Worm (Caenorhabditis elegans): ENCODE results near the gene glb-30.

Gene glb-30

ce11 chrIII:1661031-1661430 lies 7.4 kb downstream of the glb-30 start (continued):
- TF ChIP-seq lin-39 (tag; optimal IDR thresholded peaks at IDR 0.05): no peak

DNA sequence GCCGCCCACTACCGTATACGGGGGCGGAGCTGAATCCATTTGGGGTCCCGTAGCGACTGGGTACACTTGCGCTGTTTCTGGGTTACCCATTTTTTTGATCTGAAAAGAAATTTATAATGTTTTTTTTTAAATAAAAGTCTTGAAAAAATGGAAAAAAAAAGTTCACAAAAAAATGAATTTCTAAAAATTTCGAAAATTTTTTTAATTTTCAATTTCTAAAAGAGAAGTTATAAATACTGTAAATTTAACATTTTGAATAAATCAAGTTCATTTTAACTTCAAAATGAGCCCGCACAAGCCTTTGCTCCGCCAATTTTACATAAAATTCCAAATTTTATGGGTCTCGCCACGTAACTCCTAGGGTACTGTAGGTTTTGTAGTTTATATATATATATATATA lies 8.7 kb downstream of the glb-30 start, which contains the start of gene Y22D7AL.15:
Gene Y22D7AL.15, minus strand, starts transcription at position 101 of the 400 bp plus-strand sequence.
- no peak for TF ChIP-seq lin-15B (tag; optimal IDR thresholded peaks at IDR 0.05)
- TF ChIP-seq daf-12 (tag; optimal IDR thresholded peaks at IDR 0.05): no peak
- no peak for TF ChIP-seq nhr-28 (tag; optimal IDR thresholded peaks at IDR 0.05)
- TF ChIP-seq ztf-4 (tag; optimal IDR thresholded peaks at IDR 0.05): no peak
- no peak for TF ChIP-seq mml-1 (tag; optimal IDR thresholded peaks at IDR 0.05)

DNA sequence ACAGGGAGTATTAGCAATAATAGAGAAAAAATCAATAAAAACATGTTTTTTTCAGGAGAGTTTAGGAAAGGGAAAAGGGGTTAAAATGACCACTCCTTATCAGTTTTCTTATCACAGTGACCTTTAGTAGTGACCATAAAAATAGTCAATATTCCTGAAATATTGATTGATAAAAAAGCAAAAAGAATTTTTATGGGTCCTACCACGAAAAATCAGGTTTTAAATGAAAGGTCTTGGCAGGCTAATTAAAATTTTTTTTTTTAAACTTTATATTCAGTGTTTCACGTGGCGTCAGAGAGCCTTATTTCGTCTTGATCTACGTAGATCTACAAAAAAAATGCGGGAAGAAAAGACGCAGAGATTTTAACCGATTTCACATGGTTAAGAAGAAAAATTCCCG lies 11.0 kb downstream of the glb-30 start, which contains the start of gene cht-4:
Gene cht-4, minus strand, starts transcription at position 101 of the 400 bp plus-strand sequence.
- TF ChIP-seq tbx-2 (tag; optimal IDR thresholded peaks at IDR 0.05): no peak
- no peak for TF ChIP-seq ceh-82 (tag; optimal IDR thresholded peaks at IDR 0.05)
- no peak for TF ChIP-seq R02D3.7 (tag; optimal IDR thresholded peaks at IDR 0.05)
- no peak for TF ChIP-seq nhr-76 (tag; optimal IDR thresholded peaks at IDR 0.05)
- TF ChIP-seq elt-1 (tag; optimal IDR thresholded peaks at IDR 0.05): no peak
- TF ChIP-seq lin-39 (tag; optimal IDR thresholded peaks at IDR 0.05): no peak
- no peak for TF ChIP-seq jun-1 (tag; optimal IDR thresholded peaks at IDR 0.05)
- no peak for TF ChIP-seq nhr-77 (tag; optimal IDR thresholded peaks at IDR 0.05)
- TF ChIP-seq egl-5 (tag; optimal IDR thresholded peaks at IDR 0.05): no peak
- no peak for TF ChIP-seq ceh-9 (tag; optimal IDR thresholded peaks at IDR 0.05)
- TF ChIP-seq elt-2 (tag; optimal IDR thresholded peaks at IDR 0.05): no peak
- no peak for TF ChIP-seq mml-1 (tag; optimal IDR thresholded peaks at IDR 0.05)
- TF ChIP-seq mdl-1 (tag; optimal IDR thresholded peaks at IDR 0.05): no peak
- TF ChIP-seq eor-1 (tag; optimal IDR thresholded peaks at IDR 0.05): no peak
- TF ChIP-seq hmg-11 (tag; optimal IDR thresholded peaks at IDR 0.05): no peak
- TF ChIP-seq elt-3 (tag; optimal IDR thresholded peaks at IDR 0.05): no peak
- no peak for TF ChIP-seq nhr-67 (tag; optimal IDR thresholded peaks at IDR 0.05)
- TF ChIP-seq fos-1 (tag; optimal IDR thresholded peaks at IDR 0.05): no peak
- no peak for TF ChIP-seq nhr-28 (tag; optimal IDR thresholded peaks at IDR 0.05)

DNA sequence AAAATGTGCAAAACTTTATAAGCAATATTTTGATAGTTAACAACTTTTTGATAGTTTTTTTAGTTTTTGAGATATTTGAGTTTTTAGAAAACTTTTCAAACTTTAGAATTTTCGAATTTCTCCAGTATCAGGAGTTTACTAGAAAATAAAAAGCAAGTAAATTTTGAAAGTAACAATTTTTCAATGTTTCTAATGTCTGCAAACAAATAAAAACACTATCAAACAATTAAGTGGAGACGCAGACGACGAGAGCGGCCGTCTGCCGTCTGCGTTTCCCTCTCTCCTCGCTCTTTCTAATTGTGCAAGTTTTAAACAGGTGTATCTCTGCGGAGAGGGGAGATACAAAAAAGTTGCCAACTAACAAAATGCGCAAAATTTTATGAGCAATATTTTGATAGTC lies 15.5 kb downstream of the glb-30 start:
- TF ChIP-seq lsy-12 (tag; optimal IDR thresholded peaks at IDR 0.05) (no peak), nhr-25 (tag; optimal IDR thresholded peaks at IDR 0.05) (no peak), nhr-76 (tag; optimal IDR thresholded peaks at IDR 0.05) (no peak), aly-2 (tag; optimal IDR thresholded peaks at IDR 0.05) (no peak), elt-2 (tag; optimal IDR thresholded peaks at IDR 0.05) (no peak), nhr-12 (tag; optimal IDR thresholded peaks at IDR 0.05) (no peak), R02D3.7 (tag; optimal IDR thresholded peaks at IDR 0.05) (no peak)

DNA sequence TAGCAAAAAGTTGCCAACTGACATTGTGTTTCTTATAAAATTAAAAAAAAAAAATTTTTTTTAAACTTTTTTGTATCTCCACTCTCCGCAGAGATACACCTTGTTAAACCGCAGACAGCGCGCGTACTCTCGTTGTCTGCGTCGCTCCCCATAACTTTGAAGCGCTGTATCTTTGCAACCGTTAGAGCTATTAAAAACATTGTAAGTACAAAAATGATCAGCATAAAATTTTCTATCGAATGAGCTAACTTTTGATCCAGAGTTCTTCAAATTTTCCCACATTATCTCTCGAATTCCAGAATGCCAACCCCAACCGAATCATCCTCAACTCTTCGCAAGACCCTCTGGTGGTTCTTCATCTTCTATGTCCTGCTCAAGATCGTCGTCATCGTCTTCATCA lies 16.2 kb downstream of the glb-30 start, which contains the start of gene Y22D7AL.1:
Gene Y22D7AL.1, plus strand, starts transcription at position 301 of the 400 bp plus-strand sequence.
- TF ChIP-seq tbx-2 (tag; optimal IDR thresholded peaks at IDR 0.05) (no peak), ceh-9 (tag; optimal IDR thresholded peaks at IDR 0.05) (no peak), daf-12 (tag; optimal IDR thresholded peaks at IDR 0.05) (no peak), nhr-25 (tag; optimal IDR thresholded peaks at IDR 0.05) (no peak), zag-1 (tag; optimal IDR thresholded peaks at IDR 0.05) (no peak)

DNA sequence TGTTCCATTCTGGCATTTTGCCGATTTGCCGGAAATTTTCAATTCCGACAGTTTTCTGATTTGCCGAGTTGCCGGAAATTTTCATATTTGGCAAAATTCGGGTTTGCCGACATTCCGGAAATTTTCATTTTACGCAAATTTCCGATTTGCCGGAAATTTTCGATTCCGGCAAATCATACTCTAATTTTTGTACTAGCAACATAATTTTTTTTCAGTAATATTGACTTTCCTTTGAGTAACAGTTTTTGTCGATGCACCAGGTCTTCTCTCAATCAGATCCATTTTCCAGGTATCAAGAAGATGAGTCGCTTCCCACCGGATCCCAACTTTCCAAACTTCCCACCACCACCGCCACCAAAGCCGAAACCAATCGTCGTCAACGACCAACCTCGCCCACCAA lies 27.3 kb downstream of the glb-30 start, which contains the start of gene Y22D7AL.3:
Gene Y22D7AL.3, plus strand, starts transcription at position 301 of the 400 bp plus-strand sequence.
- no peak for TF ChIP-seq ceh-16 (tag; optimal IDR thresholded peaks at IDR 0.05)
- TF ChIP-seq jun-1 (tag; optimal IDR thresholded peaks at IDR 0.05): no peak
- TF ChIP-seq nhr-76 (tag; optimal IDR thresholded peaks at IDR 0.05): no peak
- no peak for TF ChIP-seq nhr-67 (tag; optimal IDR thresholded peaks at IDR 0.05)
- no peak for TF ChIP-seq ceh-9 (tag; optimal IDR thresholded peaks at IDR 0.05)
- no peak for TF ChIP-seq unc-62 (GFP tag; optimal IDR thresholded peaks at IDR 0.05)
- TF ChIP-seq nhr-77 (tag; optimal IDR thresholded peaks at IDR 0.05): no peak
- TF ChIP-seq elt-2 (tag; optimal IDR thresholded peaks at IDR 0.05): no peak
- no peak for TF ChIP-seq ZK546.5 (tag; optimal IDR thresholded peaks at IDR 0.05)
- TF ChIP-seq nhr-237 (tag; optimal IDR thresholded peaks at IDR 0.05): no peak
- TF ChIP-seq R02D3.7 (tag; optimal IDR thresholded peaks at IDR 0.05): no peak
- TF ChIP-seq aly-2 (tag; optimal IDR thresholded peaks at IDR 0.05): no peak
- TF ChIP-seq nhr-23 (tag; optimal IDR thresholded peaks at IDR 0.05): no peak
- no peak for TF ChIP-seq ztf-11 (tag; optimal IDR thresholded peaks at IDR 0.05)
- no peak for TF ChIP-seq zag-1 (tag; optimal IDR thresholded peaks at IDR 0.05)

Data from whole organism, L3 larva.